Fruit fly (Drosophila melanogaster): ENCODE data around the gene CG10996.

CG10996 gene

DNA sequence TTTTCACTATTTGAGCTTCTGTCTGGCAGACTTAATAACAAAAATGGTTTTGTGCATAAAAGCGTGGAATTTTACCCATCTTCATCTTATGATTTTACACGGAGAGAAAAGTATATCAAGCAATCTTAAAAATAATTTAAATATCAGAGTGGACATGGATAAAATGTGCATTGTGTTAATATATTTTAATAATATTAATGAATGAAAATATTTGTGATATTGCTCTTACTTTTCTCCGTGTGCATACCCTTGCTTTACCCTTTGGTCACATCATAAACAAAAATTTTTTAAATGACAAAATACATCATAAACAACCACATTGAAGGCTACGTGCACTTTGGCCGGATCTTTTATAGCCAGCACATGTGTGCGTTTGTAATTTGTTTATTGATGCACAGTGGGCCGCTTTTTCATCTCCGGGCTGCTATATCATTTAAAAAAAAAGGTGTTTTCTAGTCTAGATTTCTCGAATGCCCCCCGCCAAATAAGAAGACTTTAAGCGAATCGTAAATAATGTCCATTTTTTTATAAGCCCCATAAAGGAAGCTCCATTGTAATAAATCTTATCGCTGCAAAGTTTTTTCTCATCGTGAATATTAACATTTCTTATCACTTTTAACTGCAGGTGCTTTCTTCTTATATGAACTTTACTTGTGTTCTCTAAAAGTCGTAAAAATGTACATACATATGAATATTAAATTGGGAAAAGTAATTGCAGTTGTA, 32.9 kb downstream of the CG10996 start (continued):
- TF ChIP-seq OdsH (GFP tag; optimal IDR thresholded peaks at IDR 0.05) = peak; percentile 60
- peak; percentile 30 for TF ChIP-seq Sox14 (GFP tag; optimal IDR thresholded peaks at IDR 0.05)
- 0 out of 2 replicates have a peak, but pooled peaks have one; percentile 11 for TF ChIP-seq Gug (GFP tag; IDR thresholded peaks at IDR 0.05)
- peak; percentile 40 for TF ChIP-seq net (GFP tag; optimal IDR thresholded peaks at IDR 0.05)
- TF ChIP-seq CG15336 (GFP tag; IDR thresholded peaks at IDR 0.05) = peak; percentile 75
- no peak for TF ChIP-seq Ets21C (GFP tag; optimal IDR thresholded peaks at IDR 0.05)
- TF ChIP-seq fd59A (GFP tag; optimal IDR thresholded peaks at IDR 0.05) = no peak
- peak; percentile 73 for TF ChIP-seq CG32006 (GFP tag; optimal IDR thresholded peaks at IDR 0.05)
- peak; percentile 63 for TF ChIP-seq CG8119 (GFP tag; IDR thresholded peaks at IDR 0.05)
- TF ChIP-seq CG10669 (GFP tag; optimal IDR thresholded peaks at IDR 0.05) = peak; percentile 7
- no peak for TF ChIP-seq cyc (GFP tag; optimal IDR thresholded peaks at IDR 0.05)
- no peak for TF ChIP-seq CG8632 (GFP tag; optimal IDR thresholded peaks at IDR 0.05)

DNA sequence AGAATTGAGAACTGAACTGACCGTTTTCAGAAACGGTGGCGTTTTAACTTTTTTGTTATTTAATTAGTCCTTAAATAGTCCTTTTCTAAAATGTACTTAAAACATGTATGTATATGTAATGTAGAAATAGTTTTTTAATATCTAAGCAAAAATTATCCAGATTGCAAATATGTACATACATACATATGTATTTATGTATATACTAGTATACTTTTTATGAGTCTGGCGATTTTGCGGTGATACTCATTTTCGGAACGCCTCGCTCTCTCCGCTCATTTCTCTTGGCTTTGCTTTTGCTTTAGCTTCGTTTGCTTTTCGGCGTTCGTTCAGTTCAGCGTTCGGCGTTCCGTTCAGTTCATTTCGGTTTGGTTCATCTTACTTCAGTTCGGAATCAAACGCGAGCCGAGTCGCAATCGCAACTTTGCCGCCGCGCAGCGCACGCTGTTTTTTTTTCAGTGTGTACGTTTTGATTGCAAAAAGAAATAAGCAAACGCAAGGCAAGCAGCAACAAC, 35.0 kb downstream of the CG10996 start, which contains the start of gene rdgB:
rdgB (plus strand) TSS at position 381 of the 512 bp plus-strand sequence.
- TF ChIP-seq CG11294 (GFP tag; IDR thresholded peaks at IDR 0.05) (peak; percentile 39; the same call in 1 of the 2 replicates), cyc (GFP tag; optimal IDR thresholded peaks at IDR 0.05) (peak; percentile 83), CG16779 (tag; optimal IDR thresholded peaks at IDR 0.05) (peak; percentile 51), CG3919 (GFP tag; optimal IDR thresholded peaks at IDR 0.05) (peak; percentile 88), Sox102F (GFP tag; optimal IDR thresholded peaks at IDR 0.05) (peak; percentile 79), CG3032 (tag; optimal IDR thresholded peaks at IDR 0.05) (peak; percentile 83), Lpt (GFP tag; optimal IDR thresholded peaks at IDR 0.05) (peak; percentile 81), CG7368 (GFP tag; optimal IDR thresholded peaks at IDR 0.05) (peak; percentile 11), Eip75B (GFP tag; optimal IDR thresholded peaks at IDR 0.05) (peak; percentile 76), Gug (GFP tag; IDR thresholded peaks at IDR 0.05) (peak; percentile 72), svp (GFP tag) (peak; percentile 88), CG8319 (GFP tag; optimal IDR thresholded peaks at IDR 0.05) (peak; percentile 54), Hr39 (GFP tag; optimal IDR thresholded peaks at IDR 0.05) (peak; percentile 73), fd85E (GFP tag; optimal IDR thresholded peaks at IDR 0.05) (no peak), Ets96B (tag; optimal IDR thresholded peaks at IDR 0.05) (peak; percentile 71), Hr38 (GFP tag; optimal IDR thresholded peaks at IDR 0.05) (no peak), CG6163 (GFP tag; IDR thresholded peaks at IDR 0.05) (peak; percentile 68; the same call in 2 of the 3 replicates), ss (GFP tag; optimal IDR thresholded peaks at IDR 0.05) (peak; percentile 4 to 71), Blimp-1 (GFP tag; optimal IDR thresholded peaks at IDR 0.05) (peak; percentile 77), CG34406 (GFP tag; optimal IDR thresholded peaks at IDR 0.05) (peak; percentile 80), net (GFP tag; optimal IDR thresholded peaks at IDR 0.05) (peak; percentile 73), fd59A (GFP tag; optimal IDR thresholded peaks at IDR 0.05) (peak; percentile 81), CG1621 (tag; optimal IDR thresholded peaks at IDR 0.05) (peak; percentile 37), Hr4 (GFP tag; optimal IDR thresholded peaks at IDR 0.05) (peak; percentile 85), Met (GFP tag; optimal IDR thresholded peaks at IDR 0.05) (peak; percentile 82), CG8119 (GFP tag; IDR thresholded peaks at IDR 0.05) (peak; percentile 80), salr (GFP tag; optimal IDR thresholded peaks at IDR 0.05) (peak in 1 of 2 experiments; percentile 93), CG4318 (GFP tag; optimal IDR thresholded peaks at IDR 0.05) (peak; percentile 92), Eip93F (GFP tag; optimal IDR thresholded peaks at IDR 0.05) (peak; percentile 53), CG11762 (GFP tag; optimal IDR thresholded peaks at IDR 0.05; ENCODE audit: insufficient read depth) (peak; percentile 78), vri (GFP tag; optimal IDR thresholded peaks at IDR 0.05) (peak; percentile 9), dsx (GFP tag; optimal IDR thresholded peaks at IDR 0.05; ENCODE audit: poor library complexity, severe bottlenecking) (peak; percentile 56), OdsH (GFP tag; optimal IDR thresholded peaks at IDR 0.05) (peak; percentile 84), Sox15 (GFP tag; optimal IDR thresholded peaks at IDR 0.05) (peak; percentile 84), CG9139 (GFP tag; optimal IDR thresholded peaks at IDR 0.05) (peak; percentile 32), CG15336 (GFP tag; IDR thresholded peaks at IDR 0.05) (peak; percentile 78), esn (GFP tag; optimal IDR thresholded peaks at IDR 0.05) (peak; percentile 88), Sox14 (GFP tag; optimal IDR thresholded peaks at IDR 0.05) (peak; percentile 68), eg (GFP tag; IDR thresholded peaks at IDR 0.05) (peak; percentile 64; the same call in 2 of the 3 replicates), Smox (GFP tag; optimal IDR thresholded peaks at IDR 0.05) (peak; percentile 83), lz (GFP tag; optimal IDR thresholded peaks at IDR 0.05) (peak; percentile 84), CG6808 (GFP tag; optimal IDR thresholded peaks at IDR 0.05) (peak; percentile 78)
